ENCODE assay signal across 2 worm cellular contexts in the genomic region with DNA sequence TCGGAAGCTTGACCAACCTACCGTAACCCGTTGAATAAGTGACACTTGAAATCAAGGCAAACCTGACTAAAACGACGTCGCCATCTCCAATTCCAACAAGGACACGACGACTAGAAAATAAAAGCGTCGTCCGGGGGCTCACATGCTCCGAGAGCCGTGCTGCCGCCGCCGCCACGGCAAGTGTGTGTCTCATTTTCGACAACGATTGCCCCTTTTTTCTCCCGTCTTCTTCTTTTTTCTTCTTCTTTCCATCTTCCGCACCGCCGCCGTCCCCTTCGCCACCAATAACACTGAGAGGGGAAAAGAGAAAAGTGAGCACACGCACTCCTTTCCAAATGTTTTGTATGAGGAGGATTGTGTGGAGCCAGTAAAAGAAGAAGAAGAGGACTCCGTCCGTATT.
TF ChIP-seq lines count a peak whose summit lies in the region.

No protein-coding gene starts in this region.

TF ChIP-seq in whole organism, L4 larva, 104 proteins besides CTCF, POLR2A, EP300 and RAD21:
- no peak for TF ChIP-seq ztf-7 (tag; optimal IDR thresholded peaks at IDR 0.05; lab: Kevin White, UChicago)
- TF ChIP-seq set-16 (GFP tag; IDR thresholded peaks at IDR 0.05; lab: Robert Waterston, UW): peak; percentile 58
- TF ChIP-seq nhr-76 (tag; optimal IDR thresholded peaks at IDR 0.05; lab: Kevin White, UChicago): no peak
- TF ChIP-seq ceh-82 (tag; optimal IDR thresholded peaks at IDR 0.05; lab: Kevin White, UChicago): no peak
- peak; percentile 75 for TF ChIP-seq aha-1 (tag; lab: Kevin White, UChicago)

TF ChIP-seq in whole organism, young adult, 124 proteins besides CTCF, POLR2A, EP300 and RAD21:
- TF ChIP-seq zfh-2 (GFP tag; conservative IDR thresholded peaks at IDR 0.05; lab: Robert Waterston, UW) (peak; percentile 86), ama-1 (optimal IDR thresholded peaks at IDR 0.05; lab: Kevin White, UChicago) (no peak), ama-1 (GFP tag; optimal IDR thresholded peaks at IDR 0.05; lab: Kevin White, UChicago) (no peak), ceh-27 (GFP tag; optimal IDR thresholded peaks at IDR 0.05; lab: Kevin White, UChicago) (peak; percentile 23), lin-54 (GFP tag; optimal IDR thresholded peaks at IDR 0.05; lab: Kevin White, UChicago) (no peak)
